Worm (Caenorhabditis elegans): ENCODE measurements around the gene Y62H9A.14.

ce11 chrX:11906626-11907025 lies 14.4 kb upstream of the Y62H9A.14 start:
- no peak for TF ChIP-seq ref-1 (GFP tag; conservative IDR thresholded peaks at IDR 0.05)
- no peak for TF ChIP-seq T22C8.4 (GFP tag; IDR thresholded peaks at IDR 0.05)
- no peak for TF ChIP-seq cog-1 (tag; optimal IDR thresholded peaks at IDR 0.05)
- no peak for TF ChIP-seq ztf-23 (GFP tag; IDR thresholded peaks at IDR 0.05)
- no peak for TF ChIP-seq klf-2 (GFP tag; conservative IDR thresholded peaks at IDR 0.05)

Measured in whole organism, midembryonic.